Fruit fly (Drosophila melanogaster) whole organism, embryonic: Measurements from ENCODE around the gene Kdsr.
A peak's percentile ranks its signal among the peaks of the same experiment; 100 is the strongest.

Experiments used
- Atf6 ChIP-seq: fragments of 200-800 bp; sonication (Bioruptor generic); IDR thresholded peaks from 2 replicates; pipeline ENCODE4 v1.3.6; 2022; ENCODE audit warnings: missing biosample characterization, missing genetic modification characterization
- CG10267 ChIP-seq: fragments of 200-800 bp; sonication (Bioruptor generic); optimal IDR thresholded peaks from 2 replicates; lab custom pipeline; 2018; ENCODE audit warnings: missing biosample characterization, mild to moderate bottlenecking, missing genetic modification characterization, moderate library complexity
- CG10543 ChIP-seq: fragments of 200-800 bp; sonication (Bioruptor generic); optimal IDR thresholded peaks from 3 replicates; lab custom pipeline; 2017; ENCODE audit warnings: missing biosample characterization, mild to moderate bottlenecking, missing genetic modification characterization, moderate library complexity
- CG12071 ChIP-seq: fragments of 200-800 bp; sonication (Bioruptor generic); optimal IDR thresholded peaks from 3 replicates; lab custom pipeline; 2018; ENCODE audit warnings: missing biosample characterization, mild to moderate bottlenecking, missing genetic modification characterization
- CG12155 ChIP-seq: fragments of 200-800 bp; sonication (Bioruptor generic); optimal IDR thresholded peaks from 3 replicates; lab custom pipeline; 2016; ENCODE audit warnings: missing biosample characterization, missing genetic modification characterization
- CG12219 ChIP-seq: fragments of 200-800 bp; sonication (Bioruptor generic); optimal IDR thresholded peaks from 3 replicates; lab custom pipeline; 2018; ENCODE audit warnings: missing biosample characterization, mild to moderate bottlenecking, missing genetic modification characterization
- CG12769 ChIP-seq: fragments of 200-800 bp; sonication (Bioruptor generic); optimal IDR thresholded peaks from 2 replicates; lab custom pipeline; 2019; ENCODE audit warnings: missing biosample characterization, mild to moderate bottlenecking, missing genetic modification characterization, moderate library complexity
- CG15601 ChIP-seq: fragments of 200-800 bp; sonication (Bioruptor generic); optimal IDR thresholded peaks from 3 replicates; lab custom pipeline; 2019; ENCODE audit warnings: missing biosample characterization, mild to moderate bottlenecking, missing genetic modification characterization, moderate library complexity
- CG1647 ChIP-seq: fragments of 200-800 bp; sonication (Bioruptor generic); optimal IDR thresholded peaks from 3 replicates; lab custom pipeline; 2016; ENCODE audit warnings: missing biosample characterization, missing genetic modification characterization
- CG17361 ChIP-seq: fragments of 200-800 bp; sonication (Bioruptor generic); IDR thresholded peaks from 3 replicates; pipeline ENCODE4 v1.3.6; 2022; ENCODE audit warnings: missing biosample characterization, missing genetic modification characterization
- CG18011 ChIP-seq: fragments of 200-800 bp; sonication (Bioruptor generic); optimal IDR thresholded peaks from 2 replicates; lab custom pipeline; 2017; ENCODE audit warnings: missing biosample characterization, missing genetic modification characterization, mild to moderate bottlenecking, moderate library complexity, missing genotype
- CG2678 ChIP-seq: fragments of 200-800 bp; sonication (Bioruptor generic); optimal IDR thresholded peaks from 3 replicates; lab custom pipeline; 2019; ENCODE audit warnings: missing biosample characterization, mild to moderate bottlenecking, missing genetic modification characterization, moderate library complexity
- CG30431 ChIP-seq: fragments of 200-800 bp; sonication (Bioruptor generic); optimal IDR thresholded peaks from 2 replicates; lab custom pipeline; 2017; ENCODE audit warnings: missing biosample characterization, missing genetic modification characterization
- CG32532 ChIP-seq: fragments of 200-800 bp; sonication (Bioruptor generic); IDR thresholded peaks from 2 replicates; pipeline ENCODE4 v1.3.6; 2022; ENCODE audit warnings: missing biosample characterization, missing genetic modification characterization
- CG32767 ChIP-seq: fragments of 200-800 bp; sonication (Bioruptor generic); IDR thresholded peaks from 2 replicates; pipeline ENCODE4 v1.3.6; 2022; ENCODE audit warnings: missing biosample characterization, missing genetic modification characterization
- CG33213 ChIP-seq: fragments of 200-800 bp; sonication (Bioruptor generic); optimal IDR thresholded peaks from 3 replicates; lab custom pipeline; 2016; ENCODE audit warnings: missing biosample characterization, missing genetic modification characterization
- CG3838 ChIP-seq: fragments of 200-800 bp; sonication (Bioruptor generic); optimal IDR thresholded peaks from 3 replicates; lab custom pipeline; 2016; ENCODE audit warnings: missing biosample characterization, missing genetic modification characterization
- CG43689 ChIP-seq: fragments of 200-800 bp; sonication (Bioruptor generic); IDR thresholded peaks from 2 replicates; pipeline ENCODE4 v1.3.6; 2022; ENCODE audit warnings: missing biosample characterization, missing genetic modification characterization
- CG4404 ChIP-seq: fragments of 200-800 bp; sonication (Bioruptor generic); IDR thresholded peaks from 2 replicates; pipeline ENCODE4 v1.3.6; 2022; ENCODE audit warnings: missing biosample characterization, missing genetic modification characterization
- CG4707 ChIP-seq: fragments of 200-800 bp; sonication (Bioruptor generic); optimal IDR thresholded peaks from 2 replicates; lab custom pipeline; 2018; ENCODE audit warnings: missing biosample characterization, mild to moderate bottlenecking, missing genetic modification characterization, moderate library complexity
- CG6813 ChIP-seq: fragments of 200-800 bp; sonication (Bioruptor generic); optimal IDR thresholded peaks from 2 replicates; lab custom pipeline; 2017; ENCODE audit warnings: missing biosample characterization, missing genetic modification characterization, mild to moderate bottlenecking, moderate library complexity, missing genetic modification reagents
- CG8089 ChIP-seq: fragments of 200-800 bp; sonication (Bioruptor generic); optimal IDR thresholded peaks from 3 replicates; lab custom pipeline; 2016; ENCODE audit warnings: missing biosample characterization, missing genetic modification characterization
- CG8388 ChIP-seq: fragments of 200-800 bp; sonication (Bioruptor generic); optimal IDR thresholded peaks from 2 replicates; lab custom pipeline; 2019; ENCODE audit warnings: missing biosample characterization, mild to moderate bottlenecking, missing genetic modification characterization, moderate library complexity
- CoRest ChIP-seq: fragments of 200-800 bp; sonication (Bioruptor generic); optimal IDR thresholded peaks from 3 replicates; lab custom pipeline; 2018; ENCODE audit warnings: missing biosample characterization, mild to moderate bottlenecking, missing genetic modification characterization, moderate library complexity
- CrebB ChIP-seq: fragments of 200-800 bp; sonication (Bioruptor generic); optimal IDR thresholded peaks from 3 replicates; lab custom pipeline; 2018; ENCODE audit warnings: missing biosample characterization, mild to moderate bottlenecking, missing genetic modification characterization
- Drgx ChIP-seq: fragments of 200-800 bp; sonication (Bioruptor generic); IDR thresholded peaks from 2 replicates; pipeline ENCODE4 v1.3.6; 2022; ENCODE audit warnings: missing biosample characterization, missing genetic modification characterization
- Fer1 ChIP-seq: fragments of 200-800 bp; sonication (Bioruptor generic); optimal IDR thresholded peaks from 2 replicates; lab custom pipeline; 2017; ENCODE audit warnings: missing biosample characterization, mild to moderate bottlenecking, missing genetic modification characterization
- Gsc ChIP-seq: fragments of 200-800 bp; sonication (Bioruptor generic); IDR thresholded peaks from 2 replicates; pipeline ENCODE4 v1.3.6; 2022; ENCODE audit warnings: missing biosample characterization, missing genetic modification characterization
- Hand ChIP-seq: fragments of 200-800 bp; sonication (Bioruptor generic); optimal IDR thresholded peaks from 2 replicates; lab custom pipeline; 2017; ENCODE audit warnings: mild to moderate bottlenecking, missing biosample characterization, missing genetic modification reagents, missing genetic modification characterization
- Hr3 ChIP-seq: fragments of 200-800 bp; sonication (Bioruptor generic); optimal IDR thresholded peaks from 3 replicates; lab custom pipeline; 2016; ENCODE audit warnings: missing biosample characterization, missing genetic modification characterization
- MTF-1 ChIP-seq: fragments of 200-800 bp; sonication (Bioruptor generic); optimal IDR thresholded peaks from 2 replicates; lab custom pipeline; 2018; ENCODE audit warnings: missing biosample characterization, mild to moderate bottlenecking, missing genetic modification characterization, borderline replicate concordance
- Meics ChIP-seq: fragments of 200-800 bp; sonication (Bioruptor generic); optimal IDR thresholded peaks from 2 replicates; lab custom pipeline; 2017; ENCODE audit warnings: missing biosample characterization, mild to moderate bottlenecking, missing genetic modification characterization
- NK7.1 ChIP-seq: fragments of 200-800 bp; sonication (Bioruptor generic); optimal IDR thresholded peaks from 3 replicates; lab custom pipeline; 2016; ENCODE audit warnings: missing biosample characterization, missing genetic modification characterization
- Rfx ChIP-seq: fragments of 200-800 bp; sonication (Bioruptor generic); IDR thresholded peaks from 2 replicates; pipeline ENCODE4 v1.3.6; 2022; ENCODE audit warnings: missing biosample characterization, missing genetic modification characterization
- bigmax ChIP-seq: fragments of 200-800 bp; sonication (Bioruptor generic); optimal IDR thresholded peaks from 2 replicates; lab custom pipeline; 2018; ENCODE audit warnings: missing biosample characterization, mild to moderate bottlenecking, missing genetic modification characterization
- cg ChIP-seq: fragments of 200-800 bp; sonication (Bioruptor generic); optimal IDR thresholded peaks from 3 replicates; lab custom pipeline; 2019; ENCODE audit warnings: missing biosample characterization, mild to moderate bottlenecking, missing genetic modification characterization, moderate library complexity
- crp ChIP-seq, 2 experiments: fragments of 200-800 bp; sonication (Bioruptor generic); optimal IDR thresholded peaks; 2 replicates in 1 of 2; 3 replicates in 1 of 2; lab custom pipeline; 2017; ENCODE audit warnings: missing biosample characterization in 2 of 2, missing genetic modification characterization in 2 of 2, mild to moderate bottlenecking in 1 of 2, moderate library complexity in 1 of 2
- cwo ChIP-seq: fragments of 200-800 bp; sonication (Bioruptor generic); optimal IDR thresholded peaks from 3 replicates; lab custom pipeline; 2017; ENCODE audit warnings: missing biosample characterization, missing genetic modification characterization, mild to moderate bottlenecking, moderate library complexity, missing genetic modification reagents
- dpn ChIP-seq, 2 experiments: fragments of 200-800 bp; sonication (Bioruptor generic); optimal IDR thresholded peaks; 3 replicates each; lab custom pipeline; 2016; ENCODE audit warnings: missing biosample characterization in 2 of 2, missing genetic modification characterization in 2 of 2
- en ChIP-seq: fragments of 200-800 bp; sonication (Bioruptor generic); optimal IDR thresholded peaks from 2 replicates; lab custom pipeline; 2016; ENCODE audit warnings: missing biosample characterization, missing genetic modification characterization
- exex ChIP-seq: fragments of 200-800 bp; sonication (Bioruptor generic); optimal IDR thresholded peaks from 4 replicates; lab custom pipeline; 2018; ENCODE audit warnings: missing biosample characterization, mild to moderate bottlenecking, missing genetic modification characterization, moderate library complexity
- ftz-f1 ChIP-seq: fragments of 200-800 bp; sonication (Bioruptor generic); optimal IDR thresholded peaks from 2 replicates; lab custom pipeline; 2016; ENCODE audit warnings: missing biosample characterization, missing genetic modification characterization
- gfzf ChIP-seq: fragments of 200-800 bp; sonication (Bioruptor generic); optimal IDR thresholded peaks from 2 replicates; lab custom pipeline; 2016; ENCODE audit warnings: missing biosample characterization, mild to moderate bottlenecking, missing genetic modification characterization, moderate library complexity
- h ChIP-seq: fragments of >200 bp; optimal IDR thresholded peaks from 2 replicates; lab custom pipeline; 2017
- jigr1 ChIP-seq: fragments of 200-800 bp; sonication (Bioruptor generic); IDR thresholded peaks from 3 replicates; pipeline ENCODE4 v1.3.6; 2022; ENCODE audit warnings: missing biosample characterization, missing genetic modification characterization
- odd ChIP-seq: fragments of 200-800 bp; sonication (Bioruptor generic); optimal IDR thresholded peaks from 2 replicates; lab custom pipeline; 2017; ENCODE audit warnings: missing biosample characterization, mild to moderate bottlenecking, missing genetic modification characterization
- onecut ChIP-seq: fragments of 200-800 bp; sonication (Bioruptor generic); IDR thresholded peaks from 2 replicates; pipeline ENCODE4 v1.3.6; 2022; ENCODE audit warnings: missing biosample characterization, missing genetic modification characterization
- pfk ChIP-seq: fragments of 200-800 bp; sonication (Bioruptor generic); optimal IDR thresholded peaks from 2 replicates; lab custom pipeline; 2018; ENCODE audit warnings: missing biosample characterization, mild to moderate bottlenecking, missing genetic modification characterization, moderate library complexity
- ranshi ChIP-seq: fragments of 200-800 bp; sonication (Bioruptor generic); IDR thresholded peaks from 2 replicates; pipeline ENCODE4 v1.3.6; 2022; ENCODE audit warnings: missing biosample characterization, missing genetic modification characterization
- so ChIP-seq: fragments of 200-800 bp; sonication (Bioruptor generic); IDR thresholded peaks from 3 replicates; pipeline ENCODE4 v1.3.6; 2022; ENCODE audit warnings: missing biosample characterization, missing genetic modification characterization
- usp ChIP-seq: fragments of >200 bp; optimal IDR thresholded peaks from 2 replicates; lab custom pipeline; 2017; ENCODE audit warnings: missing biosample characterization, missing genetic modification characterization

Kdsr gene

dm6 chr3R:25292864-25293284 is 30.6 kb upstream of the Kdsr start, which contains the start of gene CG31098 (continued):
- TF ChIP-seq Fer1 (GFP tag; lab: Kevin White, UChicago) (peak; percentile 72), jigr1 (GFP tag; lab: Robert Waterston, UW) (no peak), CG4404 (GFP tag; lab: Robert Waterston, UW) (no peak), bigmax (no peak), CG32532 (peak; percentile 26; the same call in 1 of the 2 replicates), CG15601 (tag; lab: Kevin White, UChicago) (peak; percentile 0), en (no peak), Atf6 (no peak; the same call in 1 of the 2 replicates), Meics (GFP tag; lab: Kevin White, UChicago) (peak; percentile 53), CG12155 (GFP tag; lab: Kevin White, UChicago) (no peak), pfk (GFP tag; lab: Kevin White, UChicago) (peak; percentile 47), CG1647 (no peak), CG8388 (no peak), CG12219 (GFP tag; lab: Kevin White, UChicago) (peak; percentile 2), CG2678 (tag; lab: Kevin White, UChicago) (peak; percentile 54), crp (GFP tag; optimal IDR thresholded peaks at IDR 0.05; lab: Kevin White, UChicago) (peak in 1 of 2 experiments; percentile 71), CG12071 (GFP tag; lab: Kevin White, UChicago) (peak; percentile 52), CoRest (tag; lab: Kevin White, UChicago) (no peak), CG30431 (GFP tag; lab: Kevin White, UChicago) (no peak), h (lab: Kevin White, UChicago) (no peak), Hr3 (GFP tag; lab: Kevin White, UChicago) (no peak), gfzf (no peak), CG10267 (no peak), MTF-1 (GFP tag; lab: Kevin White, UChicago) (peak; percentile 33), Rfx (GFP tag; lab: Robert Waterston, UW) (peak; percentile 7; the same call in 1 of the 2 replicates), NK7.1 (GFP tag; lab: Kevin White, UChicago) (no peak), so (no peak), CG43689 (GFP tag; lab: Robert Waterston, UW) (no peak), Gsc (GFP tag; lab: Robert Waterston, UW) (no peak), dpn (GFP tag; optimal IDR thresholded peaks at IDR 0.05; lab: Kevin White, UChicago) (no peak), cwo (GFP tag; lab: Kevin White, UChicago) (peak; percentile 62), ftz-f1 (GFP tag; lab: Kevin White, UChicago) (no peak), CG12769 (tag; lab: Kevin White, UChicago) (peak; percentile 39), CG4707 (no peak), Hand (GFP tag; lab: Kevin White, UChicago) (peak; percentile 14), CrebB (tag; lab: Kevin White, UChicago) (peak; percentile 53), CG33213 (no peak), Drgx (no peak), CG17361 (GFP tag; lab: Robert Waterston, UW) (no peak), odd (GFP tag; lab: Kevin White, UChicago) (peak; percentile 53), usp (no peak), ranshi (GFP tag; lab: Robert Waterston, UW) (no peak; the same call in 1 of the 2 replicates), CG6813 (GFP tag; lab: Kevin White, UChicago) (no peak), CG8089 (GFP tag; lab: Kevin White, UChicago) (no peak), CG18011 (GFP tag; lab: Kevin White, UChicago) (no peak), CG32767 (GFP tag; lab: Robert Waterston, UW) (peak; percentile 78), cg (no peak), CG10543 (GFP tag; lab: Kevin White, UChicago) (no peak), onecut (GFP tag; lab: Robert Waterston, UW) (no peak), CG3838 (GFP tag; lab: Kevin White, UChicago) (no peak), exex (tag; lab: Kevin White, UChicago) (peak; percentile 49)
